Worm (Caenorhabditis elegans) whole organism, young adult: ENCODE results near the gene col-20.

Experiments used
- B0261.1 ChIP-seq: sonication (generic microtip); optimal IDR thresholded peaks from 2 replicates; lab custom pipeline; 2016; ENCODE audit warnings: mild to moderate bottlenecking, missing genetic modification characterization, moderate library complexity, missing compliant biosample characterization
- F57C9.4 ChIP-seq: sonication (generic microtip); optimal IDR thresholded peaks from 2 replicates; lab custom pipeline; 2017; ENCODE audit warnings: mild to moderate bottlenecking, missing genetic modification characterization, missing compliant biosample characterization
- ama-1 ChIP-seq, 3 experiments: fragments of 150-350 bp in 1 of 3; sonication (generic microtip) in 2 of 3; optimal IDR thresholded peaks; 2 replicates each; lab custom pipeline; 2014 to 2018; ENCODE audit warnings: missing biosample characterization in 2 of 3, missing genetic modification characterization in 2 of 3, missing genetic modification reagents in 2 of 3
- aptf-2 ChIP-seq: fragments of 200-800 bp; sonication (Bioruptor generic); conservative IDR thresholded peaks from 2 replicates; pipeline ENCODE4 v1.3.6; 2022; ENCODE audit warnings: missing genetic modification reagents, missing genetic modification characterization, missing compliant biosample characterization
- bed-1 ChIP-seq: fragments of 200-800 bp; sonication (Bioruptor generic); IDR thresholded peaks from 2 replicates; pipeline ENCODE4 v1.3.6; 2022; ENCODE audit warnings: missing genetic modification reagents, missing genetic modification characterization, missing compliant biosample characterization
- cebp-2 ChIP-seq: fragments of 200-800 bp; sonication (Bioruptor generic); IDR thresholded peaks from 2 replicates; pipeline ENCODE4 v1.3.6; 2022; ENCODE audit warnings: missing genetic modification characterization, missing compliant biosample characterization
- ceh-40 ChIP-seq: fragments of 200-800 bp; sonication (Bioruptor generic); IDR thresholded peaks from 2 replicates; pipeline ENCODE4 v1.3.6; 2022; ENCODE audit warnings: missing genetic modification characterization, missing compliant biosample characterization
- dpl-1 ChIP-seq: fragments of 150-350 bp; optimal IDR thresholded peaks from 2 replicates; lab custom pipeline; 2014; ENCODE audit warnings: missing biosample characterization, missing genetic modification reagents, missing genetic modification characterization
- ekl-4 ChIP-seq: fragments of 200-800 bp; sonication (Bioruptor generic); IDR thresholded peaks from 2 replicates; pipeline ENCODE4 v1.3.6; 2022; ENCODE audit warnings: missing genetic modification reagents, missing genetic modification characterization, missing compliant biosample characterization
- lin-35 ChIP-seq, 3 experiments: fragments of 150-350 bp in 2 of 3; sonication (generic microtip) in 1 of 3; optimal IDR thresholded peaks; 2 replicates each; lab custom pipeline; 2014 to 2018; ENCODE audit warnings: missing biosample characterization in 3 of 3, missing genetic modification characterization in 3 of 3, missing genetic modification reagents in 3 of 3
- nhr-90 ChIP-seq: sonication (generic microtip); optimal IDR thresholded peaks from 2 replicates; lab custom pipeline; 2016; ENCODE audit warnings: missing genotype, mild to moderate bottlenecking, missing genetic modification characterization, missing compliant biosample characterization
- sptf-2 ChIP-seq: fragments of 200-800 bp; sonication (Bioruptor generic); optimal IDR thresholded peaks from 2 replicates; lab custom pipeline; 2018; ENCODE audit warnings: mild to moderate bottlenecking, missing genetic modification characterization, missing compliant biosample characterization
- tbx-9 ChIP-seq: sonication (generic microtip); optimal IDR thresholded peaks from 2 replicates; lab custom pipeline; 2016; ENCODE audit warnings: borderline replicate concordance, missing genetic modification characterization, inconsistent platforms, missing compliant biosample characterization

ce11 chrII:4855489-4855888 is 15.1 kb downstream of the col-20 start:
- no peak for TF ChIP-seq nhr-90
- TF ChIP-seq ekl-4 (GFP tag; lab: Robert Waterston, UW) = no peak
- no peak for TF ChIP-seq bed-1 (GFP tag; lab: Robert Waterston, UW)
- TF ChIP-seq ama-1 (optimal IDR thresholded peaks at IDR 0.05; lab: Kevin White, UChicago) = no peak
- no peak for TF ChIP-seq ama-1 (GFP tag; optimal IDR thresholded peaks at IDR 0.05; lab: Kevin White, UChicago)
- no peak for TF ChIP-seq cebp-2 (GFP tag; lab: Robert Waterston, UW)
- TF ChIP-seq dpl-1 (GFP tag; lab: Kevin White, UChicago) = no peak
- TF ChIP-seq F57C9.4 (tag; lab: Kevin White, UChicago) = no peak
- TF ChIP-seq sptf-2 (GFP tag; lab: Kevin White, UChicago) = no peak
- TF ChIP-seq aptf-2 (GFP tag; lab: Robert Waterston, UW) = no peak
- no peak for TF ChIP-seq B0261.1 (tag; lab: Kevin White, UChicago)
- no peak for TF ChIP-seq lin-35 (GFP tag; optimal IDR thresholded peaks at IDR 0.05; lab: Kevin White, UChicago)
- no peak for TF ChIP-seq tbx-9 (tag; lab: Kevin White, UChicago)
- no peak for TF ChIP-seq ceh-40
